Worm (Caenorhabditis elegans) whole organism, L4 larva: ENCODE data around the gene cdr-4.

Experiments
- F10B5.3 ChIP-seq: sonication (generic microtip); optimal IDR thresholded peaks from 2 replicates; lab custom pipeline; 2016; ENCODE audit warnings: mild to moderate bottlenecking, missing genetic modification characterization, missing compliant biosample characterization
- F26F4.8 ChIP-seq: fragments of 200-800 bp; sonication (Bioruptor generic); conservative IDR thresholded peaks from 2 replicates; pipeline ENCODE4 v1.3.6; 2022; ENCODE audit warnings: missing genetic modification characterization, missing compliant biosample characterization
- F44E2.7 ChIP-seq: fragments of 200-800 bp; sonication (Bioruptor generic); IDR thresholded peaks from 2 replicates; pipeline ENCODE4 v2.1.2; 2022; ENCODE audit warnings: missing genetic modification characterization, missing compliant biosample characterization
- T26A8.4 ChIP-seq: fragments of 200-800 bp; sonication (Bioruptor generic); IDR thresholded peaks from 2 replicates; pipeline ENCODE4 v1.3.6; 2022; ENCODE audit warnings: missing genetic modification characterization, missing compliant biosample characterization
- Y105C5A.15 ChIP-seq: fragments of 200-800 bp; sonication (Bioruptor generic); IDR thresholded peaks from 2 replicates; pipeline ENCODE4 v1.3.6; 2022; ENCODE audit warnings: missing genetic modification characterization, missing compliant biosample characterization
- Y48G9A.11 ChIP-seq: fragments of 200-800 bp; sonication (Bioruptor generic); IDR thresholded peaks from 2 replicates; pipeline ENCODE4 v1.3.6; 2022; ENCODE audit warnings: missing genetic modification reagents, missing genetic modification characterization, missing compliant biosample characterization
- ZK337.2 ChIP-seq: fragments of 200-800 bp; sonication (Bioruptor generic); IDR thresholded peaks from 2 replicates; pipeline ENCODE4 v1.3.6; 2022; ENCODE audit warnings: missing genetic modification reagents, missing genetic modification characterization, missing compliant biosample characterization
- ama-1 ChIP-seq: fragments of 150-350 bp; optimal IDR thresholded peaks from 2 replicates; lab custom pipeline; 2014; ENCODE audit warnings: inconsistent platforms, mixed read lengths
- attf-4 ChIP-seq: sonication (generic microtip); optimal IDR thresholded peaks from 3 replicates; lab custom pipeline; 2017; ENCODE audit warnings: missing biosample characterization, missing genetic modification characterization
- ceh-44 ChIP-seq: fragments of 200-800 bp; sonication (Bioruptor generic); IDR thresholded peaks from 2 replicates; pipeline ENCODE4 v1.3.6; 2022; ENCODE audit warnings: missing genetic modification reagents, missing genetic modification characterization, missing compliant biosample characterization
- ces-1 ChIP-seq: fragments of 150-350 bp; sonication (generic microtip); optimal IDR thresholded peaks from 4 replicates; lab custom pipeline; 2014; ENCODE audit warnings: missing biosample characterization, missing genetic modification reagents, missing genetic modification characterization
- ctbp-1 ChIP-seq: fragments of 200-800 bp; sonication (Bioruptor generic); IDR thresholded peaks from 2 replicates; pipeline ENCODE4 v1.3.6; 2022; ENCODE audit warnings: missing genetic modification reagents, missing genetic modification characterization, missing compliant biosample characterization
- daf-16 ChIP-seq, 3 experiments: sonication (generic microtip); optimal IDR thresholded peaks; 2 replicates each; lab custom pipeline; 2016 to 2017; ENCODE audit warnings: missing genetic modification characterization in 3 of 3, missing genetic modification reagents in 3 of 3, mild to moderate bottlenecking in 2 of 3, missing compliant biosample characterization in 2 of 3, missing biosample characterization in 1 of 3, moderate library complexity in 1 of 3
- dmd-8 ChIP-seq: fragments of 200-800 bp; sonication (Bioruptor generic); IDR thresholded peaks from 2 replicates; pipeline ENCODE4 v1.3.6; 2022; ENCODE audit warnings: missing genetic modification characterization, missing compliant biosample characterization
- dve-1 ChIP-seq: sonication (generic microtip); optimal IDR thresholded peaks from 2 replicates; lab custom pipeline; 2017; ENCODE audit warnings: antibody characterized with exemption, mild to moderate bottlenecking, missing genetic modification characterization, missing compliant biosample characterization; ENCODE audit not compliant: insufficient read depth
- gei-8 ChIP-seq: fragments of 200-800 bp; sonication (Bioruptor generic); optimal IDR thresholded peaks from 2 replicates; lab custom pipeline; 2018; ENCODE audit warnings: mild to moderate bottlenecking, missing genetic modification characterization, missing compliant biosample characterization
- hif-1 ChIP-seq, 2 experiments: sonication (generic microtip); optimal IDR thresholded peaks; 2 replicates each; lab custom pipeline; 2016 to 2017; ENCODE audit warnings: missing compliant biosample characterization in 2 of 2, missing genetic modification characterization in 2 of 2, missing genetic modification reagents in 2 of 2, missing genotype in 2 of 2, mild to moderate bottlenecking in 1 of 2
- lin-1 ChIP-seq: fragments of 200-800 bp; sonication (Bioruptor generic); IDR thresholded peaks from 2 replicates; pipeline ENCODE4 v1.3.6; 2022; ENCODE audit warnings: missing genetic modification reagents, missing genetic modification characterization, missing compliant biosample characterization
- lin-13 ChIP-seq: fragments of 150-350 bp; optimal IDR thresholded peaks from 2 replicates; lab custom pipeline; 2014; ENCODE audit warnings: missing biosample characterization, missing genetic modification reagents, missing genetic modification characterization
- lin-38 ChIP-seq: fragments of 200-800 bp; sonication (Bioruptor generic); IDR thresholded peaks from 2 replicates; pipeline ENCODE4 v1.3.6; 2022; ENCODE audit warnings: missing genetic modification reagents, missing genetic modification characterization, missing compliant biosample characterization
- madf-9 ChIP-seq: fragments of 200-800 bp; sonication (Bioruptor generic); conservative IDR thresholded peaks from 2 replicates; pipeline ENCODE4 v1.3.6; 2022; ENCODE audit warnings: missing genetic modification reagents, missing genetic modification characterization, missing compliant biosample characterization
- nhr-10 ChIP-seq: fragments of 150-350 bp; optimal IDR thresholded peaks from 2 replicates; lab custom pipeline; 2014; ENCODE audit warnings: missing biosample characterization, missing genetic modification characterization
- nhr-48 ChIP-seq: sonication (generic microtip); optimal IDR thresholded peaks from 2 replicates; lab custom pipeline; 2016; ENCODE audit warnings: mild to moderate bottlenecking, missing genetic modification characterization, missing compliant biosample characterization
- pha-4 ChIP-seq, 2 experiments: fragments of 150-350 bp in 1 of 2; fragments of 200-800 bp in 1 of 2; sonication (Bioruptor generic) in 1 of 2; IDR thresholded peaks in 1 of 2; optimal IDR thresholded peaks in 1 of 2; 2 replicates each; pipeline versions ENCODE4 v1.3.6 to Lab custom; 2014 to 2022; ENCODE audit warnings: missing genetic modification characterization in 2 of 2, missing genetic modification reagents in 2 of 2, missing biosample characterization in 1 of 2, missing compliant biosample characterization in 1 of 2
- set-16 ChIP-seq: fragments of 200-800 bp; sonication (Bioruptor generic); IDR thresholded peaks from 2 replicates; pipeline ENCODE4 v1.3.6; 2022; ENCODE audit warnings: missing genetic modification reagents, missing genetic modification characterization, missing compliant biosample characterization
- tra-1 ChIP-seq: fragments of 200-800 bp; sonication (Bioruptor generic); IDR thresholded peaks from 2 replicates; pipeline ENCODE4 v1.3.6; 2022; ENCODE audit warnings: missing genetic modification reagents, missing genetic modification characterization, missing compliant biosample characterization
- unc-130 ChIP-seq: sonication (generic microtip); optimal IDR thresholded peaks from 2 replicates; lab custom pipeline; 2016; ENCODE audit warnings: missing genetic modification reagents, missing genetic modification characterization, missing compliant biosample characterization
- unc-62 ChIP-seq, 3 experiments: fragments of 150-350 bp in 1 of 3; sonication (generic microtip); optimal IDR thresholded peaks in 2 of 3; peaks in 1 of 3; 1 replicate in 1 of 3; 2 replicates in 2 of 3; lab custom pipeline; 2014 to 2017; ENCODE audit warnings: missing biosample characterization in 3 of 3, missing genetic modification characterization in 3 of 3, missing genetic modification reagents in 3 of 3, missing genotype in 1 of 3
- zfp-2 ChIP-seq: sonication (generic microtip); optimal IDR thresholded peaks from 2 replicates; lab custom pipeline; 2016; ENCODE audit warnings: mild to moderate bottlenecking, missing genetic modification characterization, missing compliant biosample characterization

Gene cdr-4

DNA sequence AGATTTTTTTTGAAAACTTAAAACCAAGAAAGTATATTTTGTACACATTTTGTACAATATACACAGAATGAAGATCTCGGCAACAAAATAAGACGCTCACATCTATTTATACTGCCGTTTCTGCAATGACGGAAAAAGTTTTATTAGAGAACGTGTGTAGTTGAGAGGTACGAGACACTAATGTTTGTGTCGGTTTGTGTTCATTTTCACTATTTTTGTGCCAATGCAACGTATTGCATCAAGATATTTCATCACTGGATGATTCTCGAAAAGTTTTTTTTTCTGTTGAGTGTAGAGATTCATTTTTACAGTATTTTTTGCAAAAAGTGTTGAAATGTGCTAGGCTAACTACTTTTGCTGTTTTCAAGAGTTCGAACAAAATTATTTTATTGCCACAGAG, 571 bp upstream of the cdr-4 start (continued):
- no peak for TF ChIP-seq nhr-10 (tag; lab: Kevin White, UChicago)
- TF ChIP-seq ceh-44 (GFP tag; lab: Robert Waterston, UW): no peak
- TF ChIP-seq lin-1 (GFP tag; lab: Robert Waterston, UW): no peak
- TF ChIP-seq lin-13 (GFP tag; lab: Kevin White, UChicago): no peak
- no peak for TF ChIP-seq F44E2.7 (GFP tag; lab: Robert Waterston, UW)
- peak; percentile 14 for TF ChIP-seq dve-1
- TF ChIP-seq tra-1 (GFP tag; lab: Robert Waterston, UW): no peak
- TF ChIP-seq T26A8.4 (GFP tag; lab: Robert Waterston, UW): no peak
- TF ChIP-seq pha-4 (GFP tag; IDR thresholded peaks at IDR 0.05; lab: Robert Waterston, UW): no peak
- no peak for TF ChIP-seq pha-4 (tag; optimal IDR thresholded peaks at IDR 0.05; lab: Kevin White, UChicago)
- TF ChIP-seq zfp-2: no peak
- peak in 1 of 2 experiments; percentile 21 for TF ChIP-seq daf-16 (GFP tag; optimal IDR thresholded peaks at IDR 0.05; lab: Kevin White, UChicago)
- TF ChIP-seq daf-16 (tag; optimal IDR thresholded peaks at IDR 0.05; lab: Kevin White, UChicago): peak; percentile 11
- TF ChIP-seq attf-4 (tag; lab: Kevin White, UChicago): no peak
- no peak for TF ChIP-seq hif-1 (tag; optimal IDR thresholded peaks at IDR 0.05; lab: Kevin White, UChicago)
- TF ChIP-seq F10B5.3 (tag; lab: Kevin White, UChicago): no peak
- TF ChIP-seq ctbp-1 (GFP tag; lab: Robert Waterston, UW): no peak
- no peak for TF ChIP-seq Y48G9A.11 (GFP tag; lab: Robert Waterston, UW)
- no peak for TF ChIP-seq gei-8
- TF ChIP-seq F26F4.8 (GFP tag; lab: Robert Waterston, UW): no peak
- TF ChIP-seq unc-130 (GFP tag; lab: Kevin White, UChicago): no peak
- no peak for TF ChIP-seq unc-62 (GFP tag; optimal IDR thresholded peaks at IDR 0.05 in 1 of 2; lab: Kevin White, UChicago)
- TF ChIP-seq unc-62 (tag; optimal IDR thresholded peaks at IDR 0.05; lab: Kevin White, UChicago): no peak
- no peak for TF ChIP-seq madf-9

DNA sequence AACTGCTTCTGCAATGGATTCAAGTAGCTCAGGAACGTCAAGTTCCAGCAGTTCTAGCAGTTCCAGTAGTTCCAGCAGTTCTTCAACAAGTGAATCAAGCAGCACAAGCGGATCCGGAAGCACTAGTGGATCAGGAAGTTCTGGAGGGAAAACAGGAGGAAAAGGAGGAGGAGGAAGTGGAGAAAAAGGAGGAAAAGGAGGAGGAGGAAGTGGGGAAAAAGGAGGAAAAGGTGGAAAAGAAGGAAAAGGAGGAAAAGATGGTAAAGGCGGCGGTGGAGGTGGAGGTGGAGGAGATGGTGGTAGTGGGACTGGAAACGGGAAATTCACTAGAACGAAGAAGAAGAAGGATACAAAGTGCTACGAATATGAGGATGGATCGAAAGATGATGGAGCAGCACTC, 1.9 kb downstream of the cdr-4 start:
- TF ChIP-seq set-16 (GFP tag; lab: Robert Waterston, UW): peak; percentile 78; the same call in 1 of the 2 replicates
- TF ChIP-seq unc-62 (GFP tag; optimal IDR thresholded peaks at IDR 0.05 in 1 of 2; lab: Kevin White, UChicago): peak in 1 of 2 experiments; percentile 82
- TF ChIP-seq unc-62 (tag; optimal IDR thresholded peaks at IDR 0.05; lab: Kevin White, UChicago): no peak
- TF ChIP-seq F26F4.8 (GFP tag; lab: Robert Waterston, UW): no peak
- 0 out of 2 replicates have a peak, but pooled peaks have one; percentile 36 for TF ChIP-seq Y105C5A.15 (GFP tag; lab: Robert Waterston, UW)
- TF ChIP-seq ZK337.2 (GFP tag; lab: Robert Waterston, UW): no peak

ce11 chrV:12405929-12406328, 2.5 kb downstream of the cdr-4 start, which contains the start of gene K01D12.10:
K01D12.10 (plus strand) TSS chrV:12406229.
- TF ChIP-seq ama-1 (lab: Kevin White, UChicago) (no peak), dve-1 (no peak), lin-1 (GFP tag; lab: Robert Waterston, UW) (no peak), ces-1 (GFP tag; lab: Kevin White, UChicago) (no peak), dmd-8 (GFP tag; lab: Robert Waterston, UW) (no peak)

DNA sequence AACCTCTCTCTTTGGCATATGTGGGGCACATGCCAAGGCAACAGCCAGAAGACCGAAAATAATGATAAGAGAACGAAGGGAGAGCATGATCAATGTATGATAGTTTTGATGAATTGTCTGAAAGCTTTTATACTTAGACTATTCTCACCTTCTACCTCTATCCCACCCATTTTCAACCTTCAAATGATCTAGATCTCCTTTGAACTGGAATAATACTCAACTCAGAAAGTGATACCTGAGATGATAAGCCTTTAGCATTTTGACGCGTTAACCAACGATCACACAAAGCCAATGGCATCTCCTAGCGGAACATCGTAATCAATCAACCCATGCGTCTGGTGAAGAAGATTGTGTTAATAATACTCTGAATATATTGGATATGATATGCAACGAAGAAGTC, 3.9 kb downstream of the cdr-4 start, which contains the start of gene K01D12.9:
Gene K01D12.9 (minus strand): TSS at position 101 of the 400 bp plus-strand sequence.
- TF ChIP-seq daf-16 (GFP tag; optimal IDR thresholded peaks at IDR 0.05; lab: Kevin White, UChicago) (no peak), daf-16 (tag; optimal IDR thresholded peaks at IDR 0.05; lab: Kevin White, UChicago) (no peak), nhr-48 (tag; lab: Kevin White, UChicago) (peak; percentile 2)

DNA sequence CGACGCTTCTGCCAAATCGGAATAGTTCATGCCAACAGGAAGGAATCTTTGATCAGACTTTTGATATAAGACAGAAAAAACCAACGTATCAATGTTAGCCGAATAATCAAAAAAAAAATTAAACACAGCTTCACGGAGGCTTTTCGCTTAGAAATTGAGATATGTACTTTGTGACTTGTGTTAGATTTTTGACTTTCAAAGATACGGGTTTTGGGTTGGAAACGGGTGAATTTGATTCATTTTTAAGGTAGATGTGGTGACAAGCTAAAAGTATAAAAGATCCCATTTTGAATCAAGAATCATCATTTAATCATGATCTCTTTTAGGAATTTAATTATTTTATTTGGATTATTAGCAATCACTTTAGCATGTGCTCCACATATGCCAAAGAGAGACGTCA, 6.1 kb downstream of the cdr-4 start, which contains the start of gene K01D12.8:
Gene K01D12.8 (plus strand): TSS at position 301 of the 400 bp plus-strand sequence.
- peak in 1 of 2 experiments; percentile 32 for TF ChIP-seq unc-62 (GFP tag; optimal IDR thresholded peaks at IDR 0.05 in 1 of 2; lab: Kevin White, UChicago)
- no peak for TF ChIP-seq unc-62 (tag; optimal IDR thresholded peaks at IDR 0.05; lab: Kevin White, UChicago)
- TF ChIP-seq lin-38 (GFP tag; lab: Robert Waterston, UW): no peak
